Fruit fly (Drosophila melanogaster) whole organism, embryonic: ENCODE results near the gene Pex2.

Source experiments
- Atf-2 ChIP-seq: fragments of 200-800 bp; sonication (Bioruptor generic); optimal IDR thresholded peaks from 2 replicates; lab custom pipeline; 2016; ENCODE audit warnings: missing biosample characterization, missing genetic modification characterization
- Bteb2 ChIP-seq: fragments of 200-800 bp; sonication (Bioruptor generic); optimal IDR thresholded peaks from 2 replicates; lab custom pipeline; 2016; ENCODE audit warnings: missing biosample characterization, missing genetic modification characterization
- CG10147 ChIP-seq: fragments of 200-800 bp; sonication (Bioruptor generic); optimal IDR thresholded peaks from 2 replicates; lab custom pipeline; 2019; ENCODE audit warnings: missing biosample characterization, mild to moderate bottlenecking, missing genetic modification characterization, moderate library complexity
- CG10209 ChIP-seq: fragments of 200-800 bp; sonication (Bioruptor generic); optimal IDR thresholded peaks from 3 replicates; lab custom pipeline; 2017; ENCODE audit warnings: missing biosample characterization, mild to moderate bottlenecking, missing genetic modification characterization, missing genetic modification reagents
- CG10366 ChIP-seq: fragments of 200-800 bp; sonication (Bioruptor generic); IDR thresholded peaks from 2 replicates; pipeline ENCODE4 v1.3.6; 2022; ENCODE audit warnings: missing biosample characterization, missing genetic modification characterization
- CG13775 ChIP-seq: fragments of 200-800 bp; sonication (Bioruptor generic); optimal IDR thresholded peaks from 3 replicates; lab custom pipeline; 2017; ENCODE audit warnings: missing biosample characterization, mild to moderate bottlenecking, missing genetic modification characterization
- CG17829 ChIP-seq: fragments of 200-800 bp; optimal IDR thresholded peaks from 2 replicates; lab custom pipeline; 2019; ENCODE audit warnings: missing biosample characterization, mild to moderate bottlenecking, missing genetic modification characterization, moderate library complexity
- CG2120 ChIP-seq: fragments of 200-800 bp; sonication (Bioruptor generic); optimal IDR thresholded peaks from 3 replicates; lab custom pipeline; 2016; ENCODE audit warnings: missing biosample characterization, missing genetic modification characterization
- CG2199 ChIP-seq: fragments of 200-800 bp; sonication (Bioruptor generic); IDR thresholded peaks from 3 replicates; pipeline ENCODE4 v1.3.6; 2022; ENCODE audit warnings: missing biosample characterization, missing genetic modification characterization
- CG32772 ChIP-seq: fragments of 200-800 bp; sonication (Bioruptor generic); IDR thresholded peaks from 2 replicates; pipeline ENCODE4 v1.3.6; 2022; ENCODE audit warnings: missing biosample characterization, missing genetic modification characterization
- CG3281 ChIP-seq: fragments of 200-800 bp; sonication (Bioruptor generic); optimal IDR thresholded peaks from 3 replicates; lab custom pipeline; 2017; ENCODE audit warnings: missing biosample characterization, mild to moderate bottlenecking, missing genetic modification characterization
- CG33557 ChIP-seq: fragments of 200-800 bp; sonication (Bioruptor generic); optimal IDR thresholded peaks from 2 replicates; lab custom pipeline; 2019; ENCODE audit warnings: missing biosample characterization, mild to moderate bottlenecking, missing genetic modification characterization, moderate library complexity
- CG4404 ChIP-seq: fragments of 200-800 bp; sonication (Bioruptor generic); IDR thresholded peaks from 2 replicates; pipeline ENCODE4 v1.3.6; 2022; ENCODE audit warnings: missing biosample characterization, missing genetic modification characterization
- CG4617 ChIP-seq: fragments of 200-800 bp; sonication (Bioruptor generic); optimal IDR thresholded peaks from 3 replicates; lab custom pipeline; 2016; ENCODE audit warnings: missing biosample characterization, missing genetic modification characterization, borderline replicate concordance
- CG6683 ChIP-seq: fragments of 200-800 bp; sonication (Bioruptor generic); optimal IDR thresholded peaks from 2 replicates; lab custom pipeline; 2017; ENCODE audit warnings: missing biosample characterization, mild to moderate bottlenecking, missing genetic modification characterization, missing genetic modification reagents
- CG8290 ChIP-seq, 3 experiments: fragments of 200-800 bp; sonication (Bioruptor generic); optimal IDR thresholded peaks; 2 replicates each; lab custom pipeline; 2016 to 2019; ENCODE audit warnings: missing biosample characterization in 3 of 3, missing genetic modification characterization in 3 of 3, mild to moderate bottlenecking in 2 of 3, moderate library complexity in 1 of 3
- CG9727 ChIP-seq: fragments of 200-800 bp; sonication (Bioruptor generic); optimal IDR thresholded peaks from 3 replicates; lab custom pipeline; 2017; ENCODE audit warnings: missing biosample characterization, mild to moderate bottlenecking, missing genetic modification characterization
- Camta ChIP-seq: fragments of 200-800 bp; sonication (Bioruptor generic); optimal IDR thresholded peaks from 2 replicates; lab custom pipeline; 2016; ENCODE audit warnings: missing biosample characterization, missing genetic modification characterization
- CkIIα-i1 ChIP-seq: fragments of 200-800 bp; sonication (Bioruptor generic); IDR thresholded peaks from 2 replicates; pipeline ENCODE4 v1.3.6; 2022; ENCODE audit warnings: missing biosample characterization, missing genetic modification characterization
- CoRest ChIP-seq: fragments of 200-800 bp; sonication (Bioruptor generic); optimal IDR thresholded peaks from 3 replicates; lab custom pipeline; 2018; ENCODE audit warnings: missing biosample characterization, mild to moderate bottlenecking, missing genetic modification characterization, moderate library complexity
- Dbx ChIP-seq: fragments of 200-800 bp; sonication (Bioruptor generic); IDR thresholded peaks from 3 replicates; pipeline ENCODE4 v1.3.6; 2022; ENCODE audit warnings: missing biosample characterization, missing genetic modification characterization
- HLH54F ChIP-seq: fragments of 200-800 bp; sonication (Bioruptor generic); optimal IDR thresholded peaks from 3 replicates; lab custom pipeline; 2016; ENCODE audit warnings: missing biosample characterization, missing genetic modification characterization
- Hey ChIP-seq: fragments of 200-800 bp; sonication (Bioruptor generic); optimal IDR thresholded peaks from 3 replicates; lab custom pipeline; 2018; ENCODE audit warnings: missing biosample characterization, mild to moderate bottlenecking, missing genetic modification characterization
- HmgZ ChIP-seq: fragments of 200-800 bp; sonication (Bioruptor generic); optimal IDR thresholded peaks from 2 replicates; lab custom pipeline; 2018; ENCODE audit warnings: missing biosample characterization, mild to moderate bottlenecking, missing genetic modification characterization
- Lhr ChIP-seq: fragments of 200-800 bp; sonication (Bioruptor generic); optimal IDR thresholded peaks from 3 replicates; lab custom pipeline; 2017; ENCODE audit warnings: mild to moderate bottlenecking, missing biosample characterization, missing genetic modification reagents, missing genetic modification characterization
- Max ChIP-seq: fragments of 200-800 bp; sonication (Bioruptor generic); optimal IDR thresholded peaks from 2 replicates; lab custom pipeline; 2016; ENCODE audit warnings: missing biosample characterization, mild to moderate bottlenecking, missing genetic modification characterization
- Sry-δ ChIP-seq: fragments of 200-800 bp; sonication (Bioruptor generic); optimal IDR thresholded peaks from 2 replicates; lab custom pipeline; 2016; ENCODE audit warnings: missing biosample characterization, missing genetic modification characterization
- Ssrp ChIP-seq: fragments of 200-800 bp; sonication (Bioruptor generic); optimal IDR thresholded peaks from 2 replicates; lab custom pipeline; 2018; ENCODE audit warnings: missing biosample characterization, mild to moderate bottlenecking, missing genetic modification characterization, moderate library complexity
- Taf1 ChIP-seq: fragments of 200-800 bp; sonication (Bioruptor generic); IDR thresholded peaks from 2 replicates; pipeline ENCODE4 v1.3.6; 2022; ENCODE audit warnings: missing biosample characterization, missing genetic modification characterization
- Trl ChIP-seq, 3 experiments: fragments of >200 bp in 2 of 3; fragments of 200-800 bp in 1 of 3; sonication (Bioruptor generic) in 1 of 3; optimal IDR thresholded peaks; 2 replicates in 1 of 3; 3 replicates in 2 of 3; lab custom pipeline; 2016 to 2017; ENCODE audit warnings: missing biosample characterization in 1 of 3, missing genetic modification characterization in 1 of 3
- al ChIP-seq: fragments of 200-800 bp; sonication (Bioruptor generic); IDR thresholded peaks from 2 replicates; pipeline ENCODE4 v1.3.6; 2022; ENCODE audit warnings: missing biosample characterization, missing genetic modification characterization
- chinmo ChIP-seq: fragments of 200-800 bp; sonication (Bioruptor generic); IDR thresholded peaks from 4 replicates; pipeline ENCODE4 v1.3.6; 2022; ENCODE audit warnings: missing biosample characterization, missing genetic modification characterization; ENCODE audit not compliant: partially characterized antibody
- cwo ChIP-seq: fragments of 200-800 bp; sonication (Bioruptor generic); optimal IDR thresholded peaks from 3 replicates; lab custom pipeline; 2017; ENCODE audit warnings: missing biosample characterization, missing genetic modification characterization, mild to moderate bottlenecking, moderate library complexity, missing genetic modification reagents
- kah ChIP-seq: fragments of 200-800 bp; sonication (Bioruptor generic); optimal IDR thresholded peaks from 2 replicates; lab custom pipeline; 2018; ENCODE audit warnings: missing biosample characterization, mild to moderate bottlenecking, missing genetic modification characterization
- kay ChIP-seq: fragments of 200-800 bp; sonication (Bioruptor generic); optimal IDR thresholded peaks from 2 replicates; lab custom pipeline; 2016; ENCODE audit warnings: missing biosample characterization, missing genetic modification characterization
- lov ChIP-seq, 2 experiments: fragments of 200-800 bp in 1 of 2; fragments of >200 bp in 1 of 2; sonication (Bioruptor generic) in 1 of 2; IDR thresholded peaks in 1 of 2; optimal IDR thresholded peaks in 1 of 2; 2 replicates in 1 of 2; 3 replicates in 1 of 2; pipeline versions ENCODE4 v1.3.6 to Lab custom; 2017 to 2022; ENCODE audit warnings: missing biosample characterization in 1 of 2, missing genetic modification characterization in 1 of 2
- luna ChIP-seq: fragments of 200-800 bp; sonication (Bioruptor generic); optimal IDR thresholded peaks from 2 replicates; lab custom pipeline; 2016; ENCODE audit warnings: missing biosample characterization, missing genetic modification characterization
- nom ChIP-seq: fragments of 200-800 bp; sonication (Bioruptor generic); optimal IDR thresholded peaks from 2 replicates; lab custom pipeline; 2017; ENCODE audit warnings: missing biosample characterization, missing genetic modification characterization, mild to moderate bottlenecking, moderate library complexity, missing genetic modification reagents
- pita ChIP-seq: fragments of 200-800 bp; sonication (Bioruptor generic); optimal IDR thresholded peaks from 2 replicates; lab custom pipeline; 2017; ENCODE audit warnings: missing biosample characterization, mild to moderate bottlenecking, missing genetic modification characterization
- prd ChIP-seq, 3 experiments: fragments of >200 bp in 2 of 3; fragments of 200-800 bp in 1 of 3; sonication (Bioruptor generic) in 1 of 3; optimal IDR thresholded peaks in 2 of 3; IDR thresholded peaks in 1 of 3; 2 replicates in 2 of 3; 3 replicates in 1 of 3; pipeline versions ENCODE4 v1.3.6 to Lab custom; 2017 to 2022; ENCODE audit warnings: missing biosample characterization in 1 of 3, missing genetic modification characterization in 1 of 3
- sd ChIP-seq: fragments of 200-800 bp; sonication (Bioruptor generic); optimal IDR thresholded peaks from 3 replicates; lab custom pipeline; 2018; ENCODE audit warnings: missing biosample characterization, mild to moderate bottlenecking, missing genetic modification characterization, moderate library complexity
- slbo ChIP-seq: fragments of 200-800 bp; sonication (Bioruptor generic); IDR thresholded peaks from 2 replicates; pipeline ENCODE4 v1.3.6; 2022; ENCODE audit warnings: missing biosample characterization, missing genetic modification characterization
- stwl ChIP-seq: fragments of 200-800 bp; sonication (Bioruptor generic); optimal IDR thresholded peaks from 3 replicates; lab custom pipeline; 2018; ENCODE audit warnings: missing biosample characterization, mild to moderate bottlenecking, missing genetic modification characterization, moderate library complexity
- tll ChIP-seq, 2 experiments: fragments of 200-800 bp in 1 of 2; fragments of >200 bp in 1 of 2; sonication (Bioruptor generic) in 1 of 2; optimal IDR thresholded peaks; 2 replicates each; lab custom pipeline; 2017 to 2019; ENCODE audit warnings: missing biosample characterization in 2 of 2, missing genetic modification characterization in 2 of 2, mild to moderate bottlenecking in 1 of 2, moderate library complexity in 1 of 2
- trem ChIP-seq: fragments of 200-800 bp; optimal IDR thresholded peaks from 3 replicates; lab custom pipeline; 2019; ENCODE audit warnings: missing biosample characterization, mild to moderate bottlenecking, missing genetic modification characterization, moderate library complexity
- unpg ChIP-seq: fragments of 200-800 bp; sonication (Bioruptor generic); optimal IDR thresholded peaks from 3 replicates; lab custom pipeline; 2018; ENCODE audit warnings: missing biosample characterization, mild to moderate bottlenecking, missing genetic modification characterization, moderate library complexity
- zfh1 ChIP-seq: fragments of 200-800 bp; sonication (Bioruptor generic); IDR thresholded peaks from 3 replicates; pipeline ENCODE4 v1.3.6; 2022; ENCODE audit warnings: missing biosample characterization, missing genetic modification characterization

Pex2 gene

dm6 chr3L:8308891-8309352 lies 29.9 kb upstream of the Pex2 start, which contains the start of gene BI-1 (continued):
- TF ChIP-seq CG10209 (GFP tag; lab: Kevin White, UChicago) (peak; percentile 54), CG8290 (GFP tag; optimal IDR thresholded peaks at IDR 0.05; lab: Kevin White, UChicago) (peak; percentile 55), CG8290 (tag; optimal IDR thresholded peaks at IDR 0.05; lab: Kevin White, UChicago) (no peak), CG13775 (GFP tag; lab: Kevin White, UChicago) (peak; percentile 61), Hey (tag; lab: Kevin White, UChicago) (no peak), CG2199 (no peak), al (GFP tag; lab: Robert Waterston, UW) (peak; percentile 53), sd (tag; lab: Kevin White, UChicago) (no peak), nom (peak; percentile 46), stwl (peak; percentile 76), CG32772 (GFP tag; lab: Robert Waterston, UW) (peak; percentile 24; the same call in 1 of the 2 replicates), Camta (GFP tag; lab: Kevin White, UChicago) (peak; percentile 34), Trl (optimal IDR thresholded peaks at IDR 0.05; lab: Kevin White, UChicago) (no peak), Trl (GFP tag; optimal IDR thresholded peaks at IDR 0.05; lab: Kevin White, UChicago) (peak; percentile 63), CG17829 (tag; lab: Kevin White, UChicago) (peak; percentile 55), prd (optimal IDR thresholded peaks at IDR 0.05; lab: Kevin White, UChicago) (no peak), prd (GFP tag; IDR thresholded peaks at IDR 0.05; lab: Robert Waterston, UW) (peak; percentile 58; the same call in 2 of the 3 replicates), HmgZ (tag; lab: Kevin White, UChicago) (peak; percentile 73), CG9727 (peak; percentile 63), lov (optimal IDR thresholded peaks at IDR 0.05; lab: Kevin White, UChicago) (no peak), lov (GFP tag; IDR thresholded peaks at IDR 0.05; lab: Robert Waterston, UW) (no peak), CoRest (tag; lab: Kevin White, UChicago) (peak; percentile 84), Dbx (peak; percentile 74; the same call in 2 of the 3 replicates), tll (GFP tag; optimal IDR thresholded peaks at IDR 0.05; lab: Kevin White, UChicago) (no peak), CG4404 (GFP tag; lab: Robert Waterston, UW) (peak; percentile 60), Taf1 (no peak), chinmo (GFP tag; lab: Robert Waterston, UW) (no peak), unpg (peak; percentile 56), CG6683 (GFP tag; lab: Kevin White, UChicago) (peak; percentile 60), slbo (GFP tag; lab: Robert Waterston, UW) (peak; percentile 54), CG4617 (GFP tag; lab: Kevin White, UChicago) (peak; percentile 63), kah (GFP tag; lab: Kevin White, UChicago) (peak; percentile 70), CG2120 (GFP tag; lab: Kevin White, UChicago) (peak; percentile 76), CG10366 (GFP tag; lab: Robert Waterston, UW) (0 out of 2 replicates have a peak, but pooled peaks have one; percentile 7), Sry-δ (GFP tag; lab: Kevin White, UChicago) (peak; percentile 13), cwo (GFP tag; lab: Kevin White, UChicago) (peak; percentile 63), zfh1 (no peak), CG10147 (GFP tag; lab: Kevin White, UChicago) (peak; percentile 83), Atf-2 (no peak), CG33557 (peak; percentile 58), CG3281 (GFP tag; lab: Kevin White, UChicago) (peak; percentile 82), Bteb2 (GFP tag; lab: Kevin White, UChicago) (no peak), kay (GFP tag; lab: Kevin White, UChicago) (peak; percentile 80), HLH54F (GFP tag; lab: Kevin White, UChicago) (peak; percentile 38), Ssrp (tag; lab: Kevin White, UChicago) (peak; percentile 39), luna (GFP tag; lab: Kevin White, UChicago) (no peak), trem (peak; percentile 42), CkIIα-i1 (GFP tag; lab: Robert Waterston, UW) (no peak), pita (GFP tag; lab: Kevin White, UChicago) (no peak), Max (peak; percentile 83), Lhr (GFP tag; lab: Kevin White, UChicago) (peak; percentile 26)
